Worm (Caenorhabditis elegans): ENCODE data around the gene nspc-16.
A peak's percentile ranks its signal among the peaks of the same experiment; 100 is the strongest.

Gene nspc-16

ce11 chrX:14505578-14506353 lies 17.6 kb upstream of the nspc-16 start (continued):
- TF ChIP-seq swsn-7 (tag; optimal IDR thresholded peaks at IDR 0.05) (peak; percentile 57), isw-1 (GFP tag; IDR thresholded peaks at IDR 0.05) (no peak), unc-130 (tag; optimal IDR thresholded peaks at IDR 0.05) (no peak), egl-27 (tag; optimal IDR thresholded peaks at IDR 0.05) (peak; percentile 30 to 51), nhr-90 (tag; optimal IDR thresholded peaks at IDR 0.05; ENCODE audit: poor library complexity) (peak; percentile 52), ceh-63 (GFP tag; optimal IDR thresholded peaks at IDR 0.05) (no peak), C04F5.9 (tag; optimal IDR thresholded peaks at IDR 0.05) (no peak), fos-1 (tag; optimal IDR thresholded peaks at IDR 0.05) (no peak), nhr-47 (tag; optimal IDR thresholded peaks at IDR 0.05) (peak; percentile 39), ztf-11 (tag; optimal IDR thresholded peaks at IDR 0.05) (no peak), ama-1 (optimal IDR thresholded peaks at IDR 0.05) (no peak), dsc-1 (tag; optimal IDR thresholded peaks at IDR 0.05) (no peak), blmp-1 (tag; optimal IDR thresholded peaks at IDR 0.05) (no peak), fkh-4 (tag; optimal IDR thresholded peaks at IDR 0.05; ENCODE audit: borderline replicate concordance) (no peak), rnt-1 (tag; optimal IDR thresholded peaks at IDR 0.05) (peak; percentile 83), nhr-84 (tag; optimal IDR thresholded peaks at IDR 0.05) (no peak), unc-62 (GFP tag; optimal IDR thresholded peaks at IDR 0.05) (no peak), jun-1 (tag; optimal IDR thresholded peaks at IDR 0.05) (peak; percentile 7), nhr-77 (tag; optimal IDR thresholded peaks at IDR 0.05) (peak; percentile 90), nhr-19 (GFP tag; conservative IDR thresholded peaks at IDR 0.05) (peak; percentile 73), hlh-17 (GFP tag; optimal IDR thresholded peaks at IDR 0.05; ENCODE audit: borderline replicate concordance) (no peak), nhr-71 (tag; optimal IDR thresholded peaks at IDR 0.05) (peak; percentile 82), elt-3 (tag; optimal IDR thresholded peaks at IDR 0.05) (peak; percentile 26 to 98 (median 58)), sptf-1 (tag; optimal IDR thresholded peaks at IDR 0.05) (no peak), efl-1 (optimal IDR thresholded peaks at IDR 0.05) (peak in 1 of 2 experiments; percentile 10), efl-1 (GFP tag; optimal IDR thresholded peaks at IDR 0.05 in 1 of 2) (peak in 1 of 2 experiments; percentile 93), nhr-28 (tag; optimal IDR thresholded peaks at IDR 0.05) (no peak), tlp-1 (tag; optimal IDR thresholded peaks at IDR 0.05) (no peak), vab-15 (tag; optimal IDR thresholded peaks at IDR 0.05) (no peak), tbx-2 (tag; optimal IDR thresholded peaks at IDR 0.05) (peak; percentile 17), Y116A8C.19 (tag; optimal IDR thresholded peaks at IDR 0.05; ENCODE audit: borderline replicate concordance) (no peak), pag-3 (tag; optimal IDR thresholded peaks at IDR 0.05; ENCODE audit: borderline replicate concordance, insufficient read depth) (peak; percentile 15), lin-13 (GFP tag; optimal IDR thresholded peaks at IDR 0.05) (no peak), ces-1 (GFP tag; optimal IDR thresholded peaks at IDR 0.05) (no peak), pax-3 (tag; optimal IDR thresholded peaks at IDR 0.05) (no peak), lin-35 (GFP tag; optimal IDR thresholded peaks at IDR 0.05) (peak; percentile 1 to 61), C34B4.2 (tag; optimal IDR thresholded peaks at IDR 0.05) (no peak), mef-2 (tag; optimal IDR thresholded peaks at IDR 0.05) (no peak), aly-2 (tag; optimal IDR thresholded peaks at IDR 0.05) (no peak), xbp-1 (tag; optimal IDR thresholded peaks at IDR 0.05) (no peak), hlh-4 (tag; optimal IDR thresholded peaks at IDR 0.05) (no peak), fkh-10 (GFP tag; optimal IDR thresholded peaks at IDR 0.05) (no peak), ceh-88 (GFP tag; IDR thresholded peaks at IDR 0.05) (no peak), mdl-1 (tag; optimal IDR thresholded peaks at IDR 0.05) (peak in 1 of 2 experiments; percentile 64), lin-15B (tag; optimal IDR thresholded peaks at IDR 0.05) (no peak), ceh-8 (GFP tag; optimal IDR thresholded peaks at IDR 0.05) (no peak)
